Worm (Caenorhabditis elegans) whole organism, midembryonic: ENCODE measurements around the gene Y43F8B.22.

Experiments
- T22C8.4 ChIP-seq: fragments of 200-800 bp; sonication (Bioruptor generic); IDR thresholded peaks from 2 replicates; pipeline ENCODE4 v1.3.6; 2022; ENCODE audit warnings: missing genetic modification characterization, missing compliant biosample characterization
- cog-1 ChIP-seq: sonication (generic microtip); optimal IDR thresholded peaks from 2 replicates; lab custom pipeline; 2016; ENCODE audit warnings: missing genetic modification characterization, missing compliant biosample characterization
- flt-1 ChIP-seq: fragments of 200-800 bp; sonication (Bioruptor generic); IDR thresholded peaks from 2 replicates; pipeline ENCODE4 v1.3.6; 2022; ENCODE audit warnings: missing genetic modification characterization, missing compliant biosample characterization
- klf-2 ChIP-seq: fragments of 200-800 bp; sonication (Bioruptor generic); conservative IDR thresholded peaks from 2 replicates; pipeline ENCODE4 v1.3.6; 2022; ENCODE audit warnings: missing genetic modification reagents, missing genetic modification characterization, missing compliant biosample characterization
- med-1 ChIP-seq: sonication (generic microtip); optimal IDR thresholded peaks from 2 replicates; lab custom pipeline; 2017; ENCODE audit warnings: missing genetic modification characterization, mild to moderate bottlenecking, missing compliant biosample characterization, antibody characterized with exemption, missing genetic modification reagents; ENCODE audit not compliant: insufficient read depth
- ref-1 ChIP-seq: fragments of 200-800 bp; sonication (Bioruptor generic); conservative IDR thresholded peaks from 2 replicates; pipeline ENCODE4 v1.3.6; 2022; ENCODE audit warnings: missing genetic modification reagents, missing genetic modification characterization, missing compliant biosample characterization
- tab-1 ChIP-seq: fragments of 200-800 bp; sonication (Bioruptor generic); IDR thresholded peaks from 2 replicates; pipeline ENCODE4 v1.3.6; 2022; ENCODE audit warnings: missing genetic modification characterization, missing compliant biosample characterization
- ztf-23 ChIP-seq: fragments of 200-800 bp; sonication (Bioruptor generic); IDR thresholded peaks from 2 replicates; pipeline ENCODE4 v1.3.6; 2022; ENCODE audit warnings: missing genetic modification reagents, missing genetic modification characterization, missing compliant biosample characterization
- ztf-29 ChIP-seq: fragments of 200-800 bp; sonication (Bioruptor generic); IDR thresholded peaks from 2 replicates; pipeline ENCODE4 v1.3.6; 2022; ENCODE audit warnings: missing genetic modification reagents, missing genetic modification characterization, missing compliant biosample characterization

Gene Y43F8B.22

ce11 chrV:19484507-19484906 lies 1.9 kb downstream of the Y43F8B.22 start, which contains the start of gene Y43F8B.17:
Gene Y43F8B.17 (plus strand): TSS chrV:19484721.
- TF ChIP-seq tab-1 (GFP tag; lab: Robert Waterston, UW) (no peak), cog-1 (tag; lab: Kevin White, UChicago) (no peak), med-1 (no peak), ztf-29 (GFP tag; lab: Robert Waterston, UW) (no peak), ztf-23 (GFP tag; lab: Robert Waterston, UW) (no peak), klf-2 (GFP tag; lab: Robert Waterston, UW) (no peak), T22C8.4 (GFP tag; lab: Robert Waterston, UW) (no peak), flt-1 (no peak), ref-1 (GFP tag; lab: Robert Waterston, UW) (no peak)

ce11 chrV:19485261-19485660 lies 2.6 kb downstream of the Y43F8B.22 start, which contains the start of gene Y43F8B.28:
Gene Y43F8B.28 (plus strand): TSS chrV:19485319.
- TF ChIP-seq ztf-23 (GFP tag; lab: Robert Waterston, UW) (no peak), ref-1 (GFP tag; lab: Robert Waterston, UW) (no peak), klf-2 (GFP tag; lab: Robert Waterston, UW) (no peak), cog-1 (tag; lab: Kevin White, UChicago) (no peak), ztf-29 (GFP tag; lab: Robert Waterston, UW) (no peak), T22C8.4 (GFP tag; lab: Robert Waterston, UW) (no peak), flt-1 (no peak), med-1 (no peak), tab-1 (GFP tag; lab: Robert Waterston, UW) (no peak)

ce11 chrV:19485690-19486089 lies 3.1 kb downstream of the Y43F8B.22 start, which contains the start of gene Y43F8B.18:
Gene Y43F8B.18 (plus strand): TSS chrV:19485990.
- TF ChIP-seq cog-1 (tag; lab: Kevin White, UChicago) (no peak), med-1 (no peak), tab-1 (GFP tag; lab: Robert Waterston, UW) (no peak), klf-2 (GFP tag; lab: Robert Waterston, UW) (no peak), flt-1 (no peak), ztf-23 (GFP tag; lab: Robert Waterston, UW) (no peak), T22C8.4 (GFP tag; lab: Robert Waterston, UW) (no peak), ref-1 (GFP tag; lab: Robert Waterston, UW) (no peak), ztf-29 (GFP tag; lab: Robert Waterston, UW) (no peak)

- TF ChIP-seq ztf-29 (GFP tag; lab: Robert Waterston, UW) (no peak), ztf-23 (GFP tag; lab: Robert Waterston, UW) (no peak), tab-1 (GFP tag; lab: Robert Waterston, UW) (no peak), klf-2 (GFP tag; lab: Robert Waterston, UW) (no peak), flt-1 (no peak), med-1 (no peak), T22C8.4 (GFP tag; lab: Robert Waterston, UW) (no peak), ref-1 (GFP tag; lab: Robert Waterston, UW) (no peak), cog-1 (tag; lab: Kevin White, UChicago) (no peak)
These were observed 7.8 kb downstream of the Y43F8B.22 start, which contains the start of gene Y43F8B.7 for ce11 chrV:19490461-19490860. Gene Y43F8B.7 (plus strand): TSS chrV:19490761.

- TF ChIP-seq flt-1 (no peak), ztf-29 (GFP tag; lab: Robert Waterston, UW) (no peak), tab-1 (GFP tag; lab: Robert Waterston, UW) (no peak), cog-1 (tag; lab: Kevin White, UChicago) (no peak), klf-2 (GFP tag; lab: Robert Waterston, UW) (no peak), ref-1 (GFP tag; lab: Robert Waterston, UW) (no peak), T22C8.4 (GFP tag; lab: Robert Waterston, UW) (no peak), med-1 (no peak), ztf-23 (GFP tag; lab: Robert Waterston, UW) (no peak)
These were observed 8.7 kb downstream of the Y43F8B.22 start, which contains the start of gene Y43F8B.29 for ce11 chrV:19491302-19491701. Gene Y43F8B.29 (plus strand): TSS chrV:19491602.

- no peak for TF ChIP-seq flt-1
- no peak for TF ChIP-seq ztf-23 (GFP tag; lab: Robert Waterston, UW)
These were observed 12.5 kb downstream of the Y43F8B.22 start for ce11 chrV:19495145-19495544.

- TF ChIP-seq ref-1 (GFP tag; lab: Robert Waterston, UW) (no peak), ztf-23 (GFP tag; lab: Robert Waterston, UW) (no peak), tab-1 (GFP tag; lab: Robert Waterston, UW) (no peak), cog-1 (tag; lab: Kevin White, UChicago) (no peak), med-1 (no peak), flt-1 (no peak), ztf-29 (GFP tag; lab: Robert Waterston, UW) (no peak), klf-2 (GFP tag; lab: Robert Waterston, UW) (no peak)
These were observed 13.0 kb downstream of the Y43F8B.22 start, which contains the start of gene scl-21 for ce11 chrV:19495587-19495986. Gene scl-21 (minus strand): TSS chrV:19495687.

- TF ChIP-seq T22C8.4 (GFP tag; lab: Robert Waterston, UW) (no peak), ztf-23 (GFP tag; lab: Robert Waterston, UW) (no peak), tab-1 (GFP tag; lab: Robert Waterston, UW) (no peak), med-1 (no peak), cog-1 (tag; lab: Kevin White, UChicago) (no peak), ztf-29 (GFP tag; lab: Robert Waterston, UW) (no peak), flt-1 (no peak), klf-2 (GFP tag; lab: Robert Waterston, UW) (no peak), ref-1 (GFP tag; lab: Robert Waterston, UW) (no peak)
These were observed 14.5 kb downstream of the Y43F8B.22 start for ce11 chrV:19497087-19497486.

- TF ChIP-seq ztf-29 (GFP tag; lab: Robert Waterston, UW) (no peak), ztf-23 (GFP tag; lab: Robert Waterston, UW) (no peak)
These were observed 18.8 kb downstream of the Y43F8B.22 start for ce11 chrV:19501389-19501788.

- peak; percentile 58 for TF ChIP-seq ztf-29 (GFP tag; lab: Robert Waterston, UW)
- no peak for TF ChIP-seq ztf-23 (GFP tag; lab: Robert Waterston, UW)
These were observed 20.0 kb downstream of the Y43F8B.22 start, which contains the start of gene Y43F8B.3 for ce11 chrV:19502579-19503151. Gene Y43F8B.3 (plus strand): TSS chrV:19503101.
